Fruit fly (Drosophila melanogaster): Measurements from ENCODE around the gene CG14315.

CG14315 gene

dm6 chr3R:18121385-18122151 is 36.9 kb upstream of the CG14315 start (continued):
- no peak for TF ChIP-seq CG12155 (GFP tag; optimal IDR thresholded peaks at IDR 0.05)
- TF ChIP-seq HLH54F (GFP tag; optimal IDR thresholded peaks at IDR 0.05) = no peak
- TF ChIP-seq crp (GFP tag; optimal IDR thresholded peaks at IDR 0.05) = no peak
- no peak for TF ChIP-seq Taf1 (GFP tag; IDR thresholded peaks at IDR 0.05)
- TF ChIP-seq Mad (GFP tag; optimal IDR thresholded peaks at IDR 0.05) = no peak
- no peak for TF ChIP-seq dmrt11E (tag; optimal IDR thresholded peaks at IDR 0.05)
- TF ChIP-seq CG5180 (GFP tag; optimal IDR thresholded peaks at IDR 0.05) = no peak
- TF ChIP-seq CG13287 (GFP tag; IDR thresholded peaks at IDR 0.05; ENCODE audit: partially characterized antibody) = peak; percentile 51
- TF ChIP-seq ewg (GFP tag; optimal IDR thresholded peaks at IDR 0.05) = peak; percentile 87
- no peak for TF ChIP-seq Drgx (GFP tag; IDR thresholded peaks at IDR 0.05)
- TF ChIP-seq CG10543 (GFP tag; optimal IDR thresholded peaks at IDR 0.05) = peak; percentile 49
- no peak for TF ChIP-seq bowl (GFP tag; IDR thresholded peaks at IDR 0.05)
- no peak for TF ChIP-seq CG14050 (GFP tag; IDR thresholded peaks at IDR 0.05)
- TF ChIP-seq btn (GFP tag; optimal IDR thresholded peaks at IDR 0.05) = no peak
- TF ChIP-seq slou (GFP tag; optimal IDR thresholded peaks at IDR 0.05) = no peak
- no peak for TF ChIP-seq Hr78 (GFP tag; optimal IDR thresholded peaks at IDR 0.05)
- peak; percentile 11 for TF ChIP-seq CG11504 (tag; optimal IDR thresholded peaks at IDR 0.05)
- no peak for TF ChIP-seq kay (GFP tag; optimal IDR thresholded peaks at IDR 0.05)
- TF ChIP-seq CG2875 (GFP tag; optimal IDR thresholded peaks at IDR 0.05) = no peak
- peak; percentile 42; the same call in 1 of the 2 replicates for TF ChIP-seq bbx (GFP tag; IDR thresholded peaks at IDR 0.05; ENCODE audit: partially characterized antibody)
- no peak for TF ChIP-seq esg (GFP tag; conservative IDR thresholded peaks at IDR 0.05)
- TF ChIP-seq CG16863 (GFP tag; optimal IDR thresholded peaks at IDR 0.05) = no peak
- TF ChIP-seq Rx (GFP tag; IDR thresholded peaks at IDR 0.05) = no peak
- no peak for TF ChIP-seq CG7357 (GFP tag; IDR thresholded peaks at IDR 0.05)
- no peak for TF ChIP-seq Dp (GFP tag; optimal IDR thresholded peaks at IDR 0.05)
- TF ChIP-seq E2f1 (GFP tag; IDR thresholded peaks at IDR 0.05) = no peak
- no peak for TF ChIP-seq CG3163 (GFP tag; optimal IDR thresholded peaks at IDR 0.05)
- TF ChIP-seq row (GFP tag; IDR thresholded peaks at IDR 0.05) = no peak
- no peak for TF ChIP-seq her (GFP tag; optimal IDR thresholded peaks at IDR 0.05)
- no peak for TF ChIP-seq sens-2 (GFP tag; IDR thresholded peaks at IDR 0.05)
- TF ChIP-seq D (optimal IDR thresholded peaks at IDR 0.05) = no peak
- no peak for TF ChIP-seq D (GFP tag; optimal IDR thresholded peaks at IDR 0.05)
- no peak for TF ChIP-seq D19B (GFP tag; optimal IDR thresholded peaks at IDR 0.05)
- TF ChIP-seq CG34376 (GFP tag; optimal IDR thresholded peaks at IDR 0.05) = peak; percentile 25
- TF ChIP-seq CG2202 (tag; optimal IDR thresholded peaks at IDR 0.05) = no peak
- no peak for TF ChIP-seq Blimp-1 (GFP tag; optimal IDR thresholded peaks at IDR 0.05)
- peak; percentile 99 for TF ChIP-seq Nf-YC (tag; optimal IDR thresholded peaks at IDR 0.05)
- no peak for TF ChIP-seq CG1603 (tag; optimal IDR thresholded peaks at IDR 0.05)
- TF ChIP-seq Hr39 (optimal IDR thresholded peaks at IDR 0.05) = no peak
- no peak for TF ChIP-seq pnt (GFP tag; optimal IDR thresholded peaks at IDR 0.05)
- no peak for TF ChIP-seq dysf (GFP tag; IDR thresholded peaks at IDR 0.05)
- no peak for TF ChIP-seq Usf (GFP tag; optimal IDR thresholded peaks at IDR 0.05)
- TF ChIP-seq CG32532 (GFP tag; IDR thresholded peaks at IDR 0.05) = no peak
- no peak for TF ChIP-seq CG11456 (GFP tag; IDR thresholded peaks at IDR 0.05)
- no peak for TF ChIP-seq Dfd (GFP tag; optimal IDR thresholded peaks at IDR 0.05)
- no peak for TF ChIP-seq Pdp1 (GFP tag; optimal IDR thresholded peaks at IDR 0.05)
- TF ChIP-seq CG4820 (GFP tag; optimal IDR thresholded peaks at IDR 0.05) = no peak
- no peak for TF ChIP-seq hb (GFP tag; IDR thresholded peaks at IDR 0.05; ENCODE audit: partially characterized antibody)
- no peak for TF ChIP-seq wdn (GFP tag; IDR thresholded peaks at IDR 0.05)
- TF ChIP-seq lbe (GFP tag; optimal IDR thresholded peaks at IDR 0.05) = no peak

Data from whole organism, embryonic.